Fruit fly (Drosophila melanogaster) whole organism, embryonic: ENCODE measurements around the gene Lsd-1.

Experiments used
- B-H1 ChIP-seq: fragments of 200-800 bp; sonication (Bioruptor generic); IDR thresholded peaks from 3 replicates; pipeline ENCODE4 v1.3.6; 2022; ENCODE audit warnings: missing biosample characterization, missing genetic modification characterization
- Blimp-1 ChIP-seq: fragments of 200-800 bp; sonication (Bioruptor generic); optimal IDR thresholded peaks from 3 replicates; lab custom pipeline; 2018; ENCODE audit warnings: missing biosample characterization, missing genetic modification characterization, mild to moderate bottlenecking, moderate library complexity, missing genetic modification reagents
- Bteb2 ChIP-seq: fragments of 200-800 bp; sonication (Bioruptor generic); optimal IDR thresholded peaks from 2 replicates; lab custom pipeline; 2016; ENCODE audit warnings: missing biosample characterization, missing genetic modification characterization
- CG10565 ChIP-seq: fragments of 200-800 bp; sonication (Bioruptor generic); optimal IDR thresholded peaks from 3 replicates; lab custom pipeline; 2016; ENCODE audit warnings: missing biosample characterization, mild to moderate bottlenecking, missing genetic modification characterization
- CG1602 ChIP-seq: fragments of 200-800 bp; sonication (Bioruptor generic); optimal IDR thresholded peaks from 3 replicates; lab custom pipeline; 2016; ENCODE audit warnings: missing biosample characterization, missing genetic modification characterization
- CG2116 ChIP-seq: fragments of 200-800 bp; sonication (Bioruptor generic); optimal IDR thresholded peaks from 3 replicates; lab custom pipeline; 2018; ENCODE audit warnings: missing biosample characterization, mild to moderate bottlenecking, missing genetic modification characterization
- CG30020 ChIP-seq: fragments of 200-800 bp; optimal IDR thresholded peaks from 2 replicates; lab custom pipeline; 2019; ENCODE audit warnings: missing biosample characterization, mild to moderate bottlenecking, missing genetic modification characterization, moderate library complexity
- CG31224 ChIP-seq: fragments of 200-800 bp; sonication (Bioruptor generic); IDR thresholded peaks from 2 replicates; pipeline ENCODE4 v1.3.6; 2022; ENCODE audit warnings: missing biosample characterization, missing genetic modification characterization
- CG3281 ChIP-seq: fragments of 200-800 bp; sonication (Bioruptor generic); optimal IDR thresholded peaks from 3 replicates; lab custom pipeline; 2017; ENCODE audit warnings: missing biosample characterization, mild to moderate bottlenecking, missing genetic modification characterization
- CG33213 ChIP-seq: fragments of 200-800 bp; sonication (Bioruptor generic); optimal IDR thresholded peaks from 3 replicates; lab custom pipeline; 2016; ENCODE audit warnings: missing biosample characterization, missing genetic modification characterization
- CG3407 ChIP-seq: fragments of 200-800 bp; sonication (Bioruptor generic); optimal IDR thresholded peaks from 2 replicates; lab custom pipeline; 2018; ENCODE audit warnings: missing biosample characterization, mild to moderate bottlenecking, missing genetic modification characterization
- CG34224 ChIP-seq: fragments of 200-800 bp; sonication (Bioruptor generic); IDR thresholded peaks from 3 replicates; pipeline ENCODE4 v1.3.6; 2022; ENCODE audit warnings: missing biosample characterization, missing genetic modification characterization; ENCODE audit not compliant: partially characterized antibody
- CG4617 ChIP-seq: fragments of 200-800 bp; sonication (Bioruptor generic); optimal IDR thresholded peaks from 3 replicates; lab custom pipeline; 2016; ENCODE audit warnings: missing biosample characterization, missing genetic modification characterization, borderline replicate concordance
- CG6254 ChIP-seq: fragments of 200-800 bp; sonication (Bioruptor generic); optimal IDR thresholded peaks from 3 replicates; lab custom pipeline; 2017; ENCODE audit warnings: mild to moderate bottlenecking, missing biosample characterization, missing genetic modification reagents, missing genetic modification characterization
- CG6272 ChIP-seq: fragments of 200-800 bp; sonication (Bioruptor generic); IDR thresholded peaks from 2 replicates; pipeline ENCODE4 v1.3.6; 2022; ENCODE audit warnings: missing biosample characterization, missing genetic modification characterization
- CG8290 ChIP-seq, 3 experiments: fragments of 200-800 bp; sonication (Bioruptor generic); optimal IDR thresholded peaks; 2 replicates each; lab custom pipeline; 2016 to 2019; ENCODE audit warnings: missing biosample characterization in 3 of 3, missing genetic modification characterization in 3 of 3, mild to moderate bottlenecking in 2 of 3, moderate library complexity in 1 of 3
- CG8359 ChIP-seq: fragments of 200-800 bp; sonication (Bioruptor generic); optimal IDR thresholded peaks from 2 replicates; lab custom pipeline; 2017; ENCODE audit warnings: missing biosample characterization, mild to moderate bottlenecking, missing genetic modification characterization, borderline replicate concordance
- CG8478 ChIP-seq: fragments of >200 bp; optimal IDR thresholded peaks from 2 replicates; lab custom pipeline; 2018
- CHES-1-like ChIP-seq: fragments of 200-800 bp; sonication (Bioruptor generic); optimal IDR thresholded peaks from 2 replicates; lab custom pipeline; 2016; ENCODE audit warnings: missing biosample characterization, missing genetic modification characterization
- Chrac-16 ChIP-seq: fragments of 200-800 bp; sonication (Bioruptor generic); optimal IDR thresholded peaks from 3 replicates; lab custom pipeline; 2016; ENCODE audit warnings: missing biosample characterization, missing genetic modification characterization
- Drgx ChIP-seq: fragments of 200-800 bp; sonication (Bioruptor generic); IDR thresholded peaks from 2 replicates; pipeline ENCODE4 v1.3.6; 2022; ENCODE audit warnings: missing biosample characterization, missing genetic modification characterization
- ERR ChIP-seq: fragments of 200-800 bp; sonication (Bioruptor generic); optimal IDR thresholded peaks from 2 replicates; lab custom pipeline; 2016; ENCODE audit warnings: missing biosample characterization, missing genetic modification characterization
- Elba2 ChIP-seq: fragments of 200-800 bp; sonication (Bioruptor generic); optimal IDR thresholded peaks from 3 replicates; lab custom pipeline; 2016; ENCODE audit warnings: missing biosample characterization, missing genetic modification characterization
- H2.0 ChIP-seq: fragments of 200-800 bp; sonication (Bioruptor generic); IDR thresholded peaks from 2 replicates; pipeline ENCODE4 v1.3.6; 2022; ENCODE audit warnings: missing biosample characterization, missing genetic modification characterization
- Mad ChIP-seq: fragments of 200-800 bp; sonication (Bioruptor generic); optimal IDR thresholded peaks from 2 replicates; lab custom pipeline; 2016; ENCODE audit warnings: missing biosample characterization, missing genetic modification characterization
- Neu2 ChIP-seq: fragments of 200-800 bp; sonication (Bioruptor generic); optimal IDR thresholded peaks from 3 replicates; lab custom pipeline; 2016; ENCODE audit warnings: missing biosample characterization, missing genetic modification characterization, borderline replicate concordance
- Oaz ChIP-seq: fragments of 200-800 bp; sonication (Bioruptor generic); IDR thresholded peaks from 2 replicates; pipeline ENCODE4 v1.3.6; 2022; ENCODE audit warnings: missing biosample characterization, missing genetic modification characterization
- Rx ChIP-seq: fragments of 200-800 bp; sonication (Bioruptor generic); IDR thresholded peaks from 2 replicates; pipeline ENCODE4 v1.3.6; 2022; ENCODE audit warnings: missing biosample characterization, missing genetic modification characterization
- Ssrp ChIP-seq: fragments of 200-800 bp; sonication (Bioruptor generic); optimal IDR thresholded peaks from 2 replicates; lab custom pipeline; 2018; ENCODE audit warnings: missing biosample characterization, mild to moderate bottlenecking, missing genetic modification characterization, moderate library complexity
- Trl ChIP-seq, 3 experiments: fragments of >200 bp in 2 of 3; fragments of 200-800 bp in 1 of 3; sonication (Bioruptor generic) in 1 of 3; optimal IDR thresholded peaks; 2 replicates in 1 of 3; 3 replicates in 2 of 3; lab custom pipeline; 2016 to 2017; ENCODE audit warnings: missing biosample characterization in 1 of 3, missing genetic modification characterization in 1 of 3
- caup ChIP-seq: fragments of 200-800 bp; sonication (Bioruptor generic); optimal IDR thresholded peaks from 3 replicates; lab custom pipeline; 2017; ENCODE audit warnings: missing biosample characterization, mild to moderate bottlenecking, missing genetic modification characterization, moderate library complexity; ENCODE audit not compliant: severe bottlenecking
- cg ChIP-seq: fragments of 200-800 bp; sonication (Bioruptor generic); optimal IDR thresholded peaks from 3 replicates; lab custom pipeline; 2019; ENCODE audit warnings: missing biosample characterization, mild to moderate bottlenecking, missing genetic modification characterization, moderate library complexity
- chn ChIP-seq: fragments of 200-800 bp; sonication (Bioruptor generic); optimal IDR thresholded peaks from 2 replicates; lab custom pipeline; 2016; ENCODE audit warnings: missing biosample characterization, missing genetic modification characterization
- esg ChIP-seq: fragments of 200-800 bp; sonication (Bioruptor generic); conservative IDR thresholded peaks from 2 replicates; pipeline ENCODE4 v1.3.6; 2022; ENCODE audit warnings: missing biosample characterization, missing genetic modification characterization
- ken ChIP-seq: fragments of 200-800 bp; sonication (Bioruptor generic); IDR thresholded peaks from 3 replicates; pipeline ENCODE4 v1.3.6; 2022; ENCODE audit warnings: missing biosample characterization, missing genetic modification characterization
- knrl ChIP-seq: fragments of 200-800 bp; sonication (Bioruptor generic); IDR thresholded peaks from 3 replicates; pipeline ENCODE4 v1.3.6; 2022; ENCODE audit warnings: missing biosample characterization, missing genetic modification characterization; ENCODE audit not compliant: partially characterized antibody
- nau ChIP-seq: fragments of 200-800 bp; sonication (Bioruptor generic); optimal IDR thresholded peaks from 3 replicates; lab custom pipeline; 2017; ENCODE audit warnings: missing biosample characterization, mild to moderate bottlenecking, missing genetic modification characterization, missing genetic modification reagents
- nom ChIP-seq: fragments of 200-800 bp; sonication (Bioruptor generic); optimal IDR thresholded peaks from 2 replicates; lab custom pipeline; 2017; ENCODE audit warnings: missing biosample characterization, missing genetic modification characterization, mild to moderate bottlenecking, moderate library complexity, missing genetic modification reagents
- p53 ChIP-seq: fragments of 200-800 bp; sonication (Bioruptor generic); optimal IDR thresholded peaks from 2 replicates; lab custom pipeline; 2016; ENCODE audit warnings: missing biosample characterization, missing genetic modification characterization
- peb ChIP-seq: fragments of 200-800 bp; sonication (Bioruptor generic); IDR thresholded peaks from 2 replicates; pipeline ENCODE4 v1.3.6; 2022; ENCODE audit warnings: missing biosample characterization, missing genetic modification characterization
- pfk ChIP-seq: fragments of 200-800 bp; sonication (Bioruptor generic); optimal IDR thresholded peaks from 2 replicates; lab custom pipeline; 2018; ENCODE audit warnings: missing biosample characterization, mild to moderate bottlenecking, missing genetic modification characterization, moderate library complexity
- pho ChIP-seq: fragments of 200-800 bp; sonication (Bioruptor generic); optimal IDR thresholded peaks from 2 replicates; lab custom pipeline; 2016; ENCODE audit warnings: missing biosample characterization, missing genetic modification characterization
- pnt ChIP-seq: fragments of 200-800 bp; sonication (Bioruptor generic); optimal IDR thresholded peaks from 3 replicates; lab custom pipeline; 2016; ENCODE audit warnings: missing biosample characterization, missing genetic modification characterization
- slbo ChIP-seq: fragments of 200-800 bp; sonication (Bioruptor generic); IDR thresholded peaks from 2 replicates; pipeline ENCODE4 v1.3.6; 2022; ENCODE audit warnings: missing biosample characterization, missing genetic modification characterization
- sr ChIP-seq: fragments of 200-800 bp; sonication (Bioruptor generic); IDR thresholded peaks from 3 replicates; pipeline ENCODE4 v1.3.6; 2022; ENCODE audit warnings: missing biosample characterization, missing genetic modification characterization
- sug ChIP-seq: fragments of 200-800 bp; optimal IDR thresholded peaks from 2 replicates; lab custom pipeline; 2019; ENCODE audit warnings: missing biosample characterization, mild to moderate bottlenecking, missing genetic modification characterization, moderate library complexity
- usp ChIP-seq: fragments of >200 bp; optimal IDR thresholded peaks from 2 replicates; lab custom pipeline; 2017; ENCODE audit warnings: missing biosample characterization, missing genetic modification characterization
- z ChIP-seq: fragments of 200-800 bp; sonication (Bioruptor generic); IDR thresholded peaks from 3 replicates; pipeline ENCODE4 v1.3.6; 2022; ENCODE audit warnings: missing biosample characterization, missing genetic modification characterization
- zf30C ChIP-seq: fragments of 200-800 bp; sonication (Bioruptor generic); optimal IDR thresholded peaks from 3 replicates; lab custom pipeline; 2018; ENCODE audit warnings: missing biosample characterization, mild to moderate bottlenecking, missing genetic modification characterization
- zfh2 ChIP-seq: fragments of 200-800 bp; sonication (Bioruptor generic); optimal IDR thresholded peaks from 2 replicates; lab custom pipeline; 2016; ENCODE audit warnings: missing biosample characterization, missing genetic modification characterization

The Lsd-1 gene

dm6 chr3R:23788406-23789021 lies 24.9 kb downstream of the Lsd-1 start (continued):
- no peak for TF ChIP-seq CG8359
- no peak for TF ChIP-seq CG8478 (lab: Kevin White, UChicago)
- TF ChIP-seq pnt (GFP tag; lab: Kevin White, UChicago) = no peak
- no peak for TF ChIP-seq Ssrp (tag; lab: Kevin White, UChicago)
- TF ChIP-seq CG3407 (GFP tag; lab: Kevin White, UChicago) = no peak
- no peak for TF ChIP-seq p53 (GFP tag; lab: Kevin White, UChicago)
- no peak for TF ChIP-seq esg
- TF ChIP-seq z (GFP tag; lab: Robert Waterston, UW) = no peak
- TF ChIP-seq peb (GFP tag; lab: Robert Waterston, UW) = no peak
- TF ChIP-seq CG1602 (GFP tag; lab: Kevin White, UChicago) = no peak
- no peak for TF ChIP-seq pfk (GFP tag; lab: Kevin White, UChicago)
- TF ChIP-seq CG6254 (GFP tag; lab: Kevin White, UChicago) = no peak
- TF ChIP-seq nom (GFP tag; lab: Kevin White, UChicago) = peak; percentile 69
- TF ChIP-seq slbo (GFP tag; lab: Robert Waterston, UW) = no peak
- no peak for TF ChIP-seq chn
- no peak for TF ChIP-seq Neu2 (GFP tag; lab: Kevin White, UChicago)
- no peak for TF ChIP-seq CG4617 (GFP tag; lab: Kevin White, UChicago)
- no peak for TF ChIP-seq Trl (optimal IDR thresholded peaks at IDR 0.05; lab: Kevin White, UChicago)
- TF ChIP-seq Trl (GFP tag; optimal IDR thresholded peaks at IDR 0.05; lab: Kevin White, UChicago) = no peak
- TF ChIP-seq Elba2 (GFP tag; lab: Kevin White, UChicago) = no peak
- TF ChIP-seq nau = no peak
- TF ChIP-seq knrl (GFP tag; lab: Robert Waterston, UW) = no peak
- no peak for TF ChIP-seq Drgx
- TF ChIP-seq Oaz = no peak
- no peak for TF ChIP-seq Blimp-1 (GFP tag; lab: Kevin White, UChicago)
- no peak for TF ChIP-seq sug
- no peak for TF ChIP-seq pho (GFP tag; lab: Kevin White, UChicago)
- no peak for TF ChIP-seq CHES-1-like (GFP tag; lab: Kevin White, UChicago)
- TF ChIP-seq CG33213 (GFP tag; lab: Kevin White, UChicago) = no peak
- TF ChIP-seq cg (GFP tag; lab: Kevin White, UChicago) = peak; percentile 17
- peak; percentile 10 for TF ChIP-seq CG3281
- no peak for TF ChIP-seq Rx (GFP tag; lab: Robert Waterston, UW)
- TF ChIP-seq usp (GFP tag; lab: Kevin White, UChicago) = no peak
- TF ChIP-seq ERR (GFP tag; lab: Kevin White, UChicago) = no peak
- no peak for TF ChIP-seq CG8290 (GFP tag; optimal IDR thresholded peaks at IDR 0.05; lab: Kevin White, UChicago)
- TF ChIP-seq CG8290 (tag; optimal IDR thresholded peaks at IDR 0.05; lab: Kevin White, UChicago) = no peak
- TF ChIP-seq ken = 0 out of 3 replicates have a peak, but pooled peaks have one; percentile 4
- no peak for TF ChIP-seq sr (GFP tag; lab: Robert Waterston, UW)
- TF ChIP-seq CG30020 (tag; lab: Kevin White, UChicago) = no peak
- no peak for TF ChIP-seq H2.0 (GFP tag; lab: Robert Waterston, UW)
- TF ChIP-seq zfh2 (GFP tag; lab: Kevin White, UChicago) = no peak
- TF ChIP-seq CG31224 (GFP tag; lab: Robert Waterston, UW) = 0 out of 2 replicates have a peak, but pooled peaks have one; percentile 25
- TF ChIP-seq Bteb2 (GFP tag; lab: Kevin White, UChicago) = no peak
- no peak for TF ChIP-seq Mad (GFP tag; lab: Kevin White, UChicago)
- TF ChIP-seq CG10565 = no peak
- TF ChIP-seq Chrac-16 (GFP tag; lab: Kevin White, UChicago) = no peak
- no peak for TF ChIP-seq CG6272 (GFP tag; lab: Robert Waterston, UW)
- no peak for TF ChIP-seq CG2116 (GFP tag; lab: Kevin White, UChicago)
- TF ChIP-seq caup = no peak
- TF ChIP-seq CG34224 (GFP tag; lab: Robert Waterston, UW) = no peak
- no peak for TF ChIP-seq B-H1 (GFP tag; lab: Robert Waterston, UW)
- no peak for TF ChIP-seq zf30C (GFP tag; lab: Kevin White, UChicago)
